Worm (Caenorhabditis elegans): ENCODE measurements around the gene C25E10.16.

- TF ChIP-seq pha-4 (tag; optimal IDR thresholded peaks at IDR 0.05): no peak
- no peak for TF ChIP-seq snpc-4 (GFP tag; optimal IDR thresholded peaks at IDR 0.05)
- peak in 2 of 4 experiments; percentile 24 to 37 for TF ChIP-seq snpc-4 (tag; optimal IDR thresholded peaks at IDR 0.05)
- no peak for TF ChIP-seq F55B11.4 (tag; optimal IDR thresholded peaks at IDR 0.05; ENCODE audit: borderline replicate concordance, insufficient read depth)
- no peak for TF ChIP-seq bed-2 (GFP tag; IDR thresholded peaks at IDR 0.05)
- TF ChIP-seq hsf-1 (GFP tag; IDR thresholded peaks at IDR 0.05): no peak
- no peak for TF ChIP-seq nhr-179 (tag; optimal IDR thresholded peaks at IDR 0.05)
- no peak; the same call in 1 of the 2 replicates for TF ChIP-seq Y53G8AR.9 (GFP tag; conservative IDR thresholded peaks at IDR 0.05)
- no peak for TF ChIP-seq unc-130 (GFP tag; optimal IDR thresholded peaks at IDR 0.05)
- no peak for TF ChIP-seq ama-1 (optimal IDR thresholded peaks at IDR 0.05)
- TF ChIP-seq ama-1 (GFP tag; optimal IDR thresholded peaks at IDR 0.05): no peak
- no peak for TF ChIP-seq bed-1 (GFP tag; IDR thresholded peaks at IDR 0.05)
- no peak for TF ChIP-seq ekl-4 (GFP tag; IDR thresholded peaks at IDR 0.05)
- no peak for TF ChIP-seq mxl-1 (tag; optimal IDR thresholded peaks at IDR 0.05)
- TF ChIP-seq hmg-20 (GFP tag; IDR thresholded peaks at IDR 0.05): no peak
These were observed 20.6 kb upstream of the C25E10.16 start for ce11 chrV:9079965-9080432.

Data from whole organism, young adult.